Fruit fly (Drosophila melanogaster) whole organism, embryonic: ENCODE results near the gene Rgl.

Experiments used
- CG10209 ChIP-seq: fragments of 200-800 bp; sonication (Bioruptor generic); optimal IDR thresholded peaks from 3 replicates; lab custom pipeline; 2017; ENCODE audit warnings: missing biosample characterization, mild to moderate bottlenecking, missing genetic modification characterization, missing genetic modification reagents
- CG10543 ChIP-seq: fragments of 200-800 bp; sonication (Bioruptor generic); optimal IDR thresholded peaks from 3 replicates; lab custom pipeline; 2017; ENCODE audit warnings: missing biosample characterization, mild to moderate bottlenecking, missing genetic modification characterization, moderate library complexity
- CG12071 ChIP-seq: fragments of 200-800 bp; sonication (Bioruptor generic); optimal IDR thresholded peaks from 3 replicates; lab custom pipeline; 2018; ENCODE audit warnings: missing biosample characterization, mild to moderate bottlenecking, missing genetic modification characterization
- CG12744 ChIP-seq: fragments of 200-800 bp; sonication (Bioruptor generic); optimal IDR thresholded peaks from 2 replicates; lab custom pipeline; 2016; ENCODE audit warnings: missing biosample characterization, missing genetic modification characterization
- CG12769 ChIP-seq: fragments of 200-800 bp; sonication (Bioruptor generic); optimal IDR thresholded peaks from 2 replicates; lab custom pipeline; 2019; ENCODE audit warnings: missing biosample characterization, mild to moderate bottlenecking, missing genetic modification characterization, moderate library complexity
- CG12942 ChIP-seq: fragments of 200-800 bp; sonication (Bioruptor generic); optimal IDR thresholded peaks from 3 replicates; lab custom pipeline; 2016; ENCODE audit warnings: missing biosample characterization, missing genetic modification characterization
- CG13775 ChIP-seq: fragments of 200-800 bp; sonication (Bioruptor generic); optimal IDR thresholded peaks from 3 replicates; lab custom pipeline; 2017; ENCODE audit warnings: missing biosample characterization, mild to moderate bottlenecking, missing genetic modification characterization
- CG14710 ChIP-seq: fragments of 200-800 bp; sonication (Bioruptor generic); optimal IDR thresholded peaks from 3 replicates; lab custom pipeline; 2019; ENCODE audit warnings: missing biosample characterization, mild to moderate bottlenecking, missing genetic modification characterization, moderate library complexity
- CG15601 ChIP-seq: fragments of 200-800 bp; sonication (Bioruptor generic); optimal IDR thresholded peaks from 3 replicates; lab custom pipeline; 2019; ENCODE audit warnings: missing biosample characterization, mild to moderate bottlenecking, missing genetic modification characterization, moderate library complexity
- CG1602 ChIP-seq: fragments of 200-800 bp; sonication (Bioruptor generic); optimal IDR thresholded peaks from 3 replicates; lab custom pipeline; 2016; ENCODE audit warnings: missing biosample characterization, missing genetic modification characterization
- CG17361 ChIP-seq: fragments of 200-800 bp; sonication (Bioruptor generic); IDR thresholded peaks from 3 replicates; pipeline ENCODE4 v1.3.6; 2022; ENCODE audit warnings: missing biosample characterization, missing genetic modification characterization
- CG18262 ChIP-seq: fragments of 200-800 bp; optimal IDR thresholded peaks from 3 replicates; lab custom pipeline; 2019; ENCODE audit warnings: missing biosample characterization, mild to moderate bottlenecking, missing genetic modification characterization, moderate library complexity
- CG30431 ChIP-seq: fragments of 200-800 bp; sonication (Bioruptor generic); optimal IDR thresholded peaks from 2 replicates; lab custom pipeline; 2017; ENCODE audit warnings: missing biosample characterization, missing genetic modification characterization
- CG32767 ChIP-seq: fragments of 200-800 bp; sonication (Bioruptor generic); IDR thresholded peaks from 2 replicates; pipeline ENCODE4 v1.3.6; 2022; ENCODE audit warnings: missing biosample characterization, missing genetic modification characterization
- CG43689 ChIP-seq: fragments of 200-800 bp; sonication (Bioruptor generic); IDR thresholded peaks from 2 replicates; pipeline ENCODE4 v1.3.6; 2022; ENCODE audit warnings: missing biosample characterization, missing genetic modification characterization
- CG6654 ChIP-seq: fragments of 200-800 bp; sonication (Bioruptor generic); optimal IDR thresholded peaks from 2 replicates; lab custom pipeline; 2017; ENCODE audit warnings: missing biosample characterization, mild to moderate bottlenecking, missing genetic modification characterization
- CG6683 ChIP-seq: fragments of 200-800 bp; sonication (Bioruptor generic); optimal IDR thresholded peaks from 2 replicates; lab custom pipeline; 2017; ENCODE audit warnings: missing biosample characterization, mild to moderate bottlenecking, missing genetic modification characterization, missing genetic modification reagents
- CG6813 ChIP-seq: fragments of 200-800 bp; sonication (Bioruptor generic); optimal IDR thresholded peaks from 2 replicates; lab custom pipeline; 2017; ENCODE audit warnings: missing biosample characterization, missing genetic modification characterization, mild to moderate bottlenecking, moderate library complexity, missing genetic modification reagents
- CG7357 ChIP-seq: fragments of 200-800 bp; sonication (Bioruptor generic); IDR thresholded peaks from 3 replicates; pipeline ENCODE4 v1.3.6; 2022; ENCODE audit warnings: missing biosample characterization, missing genetic modification characterization
- CG8924 ChIP-seq: fragments of 200-800 bp; optimal IDR thresholded peaks from 3 replicates; lab custom pipeline; 2019; ENCODE audit warnings: missing biosample characterization, mild to moderate bottlenecking, missing genetic modification characterization, moderate library complexity
- CG9727 ChIP-seq: fragments of 200-800 bp; sonication (Bioruptor generic); optimal IDR thresholded peaks from 3 replicates; lab custom pipeline; 2017; ENCODE audit warnings: missing biosample characterization, mild to moderate bottlenecking, missing genetic modification characterization
- Dek ChIP-seq: fragments of 200-800 bp; sonication (Bioruptor generic); optimal IDR thresholded peaks from 3 replicates; lab custom pipeline; 2019; ENCODE audit warnings: missing biosample characterization, mild to moderate bottlenecking, missing genetic modification characterization, moderate library complexity
- Fer2 ChIP-seq: fragments of 200-800 bp; sonication (Bioruptor generic); optimal IDR thresholded peaks from 2 replicates; lab custom pipeline; 2018; ENCODE audit warnings: missing biosample characterization, mild to moderate bottlenecking, missing genetic modification characterization, moderate library complexity
- Gug ChIP-seq: fragments of 200-800 bp; sonication (Bioruptor generic); IDR thresholded peaks from 4 replicates; pipeline ENCODE4 v1.3.6; 2022; ENCODE audit warnings: missing biosample characterization, missing genetic modification characterization
- Jarid2 ChIP-seq: fragments of 200-800 bp; sonication (Bioruptor generic); optimal IDR thresholded peaks from 3 replicates; lab custom pipeline; 2017; ENCODE audit warnings: mild to moderate bottlenecking, missing biosample characterization, missing genetic modification reagents, missing genetic modification characterization
- Pdp1 ChIP-seq, 2 experiments: fragments of 200-800 bp; sonication (Bioruptor generic); optimal IDR thresholded peaks; 3 replicates each; lab custom pipeline; 2016; ENCODE audit warnings: missing biosample characterization in 2 of 2, missing genetic modification characterization in 2 of 2, mild to moderate bottlenecking in 1 of 2, moderate library complexity in 1 of 2
- Rfx ChIP-seq: fragments of 200-800 bp; sonication (Bioruptor generic); IDR thresholded peaks from 2 replicates; pipeline ENCODE4 v1.3.6; 2022; ENCODE audit warnings: missing biosample characterization, missing genetic modification characterization
- Ssrp ChIP-seq: fragments of 200-800 bp; sonication (Bioruptor generic); optimal IDR thresholded peaks from 2 replicates; lab custom pipeline; 2018; ENCODE audit warnings: missing biosample characterization, mild to moderate bottlenecking, missing genetic modification characterization, moderate library complexity
- bcd ChIP-seq: fragments of 200-800 bp; sonication (Bioruptor generic); optimal IDR thresholded peaks from 2 replicates; lab custom pipeline; 2017; ENCODE audit warnings: missing biosample characterization, mild to moderate bottlenecking, missing genetic modification characterization
- bigmax ChIP-seq: fragments of 200-800 bp; sonication (Bioruptor generic); optimal IDR thresholded peaks from 2 replicates; lab custom pipeline; 2018; ENCODE audit warnings: missing biosample characterization, mild to moderate bottlenecking, missing genetic modification characterization
- dpn ChIP-seq, 2 experiments: fragments of 200-800 bp; sonication (Bioruptor generic); optimal IDR thresholded peaks; 3 replicates each; lab custom pipeline; 2016; ENCODE audit warnings: missing biosample characterization in 2 of 2, missing genetic modification characterization in 2 of 2
- dysf ChIP-seq: fragments of 200-800 bp; sonication (Bioruptor generic); IDR thresholded peaks from 3 replicates; pipeline ENCODE4 v1.3.6; 2022; ENCODE audit warnings: missing biosample characterization, missing genetic modification characterization
- ems ChIP-seq: fragments of 200-800 bp; sonication (Bioruptor generic); optimal IDR thresholded peaks from 3 replicates; lab custom pipeline; 2016; ENCODE audit warnings: missing biosample characterization, missing genetic modification characterization
- esg ChIP-seq: fragments of 200-800 bp; sonication (Bioruptor generic); conservative IDR thresholded peaks from 2 replicates; pipeline ENCODE4 v1.3.6; 2022; ENCODE audit warnings: missing biosample characterization, missing genetic modification characterization
- eve ChIP-seq, 2 experiments: fragments of >200 bp; optimal IDR thresholded peaks; 2 replicates each; lab custom pipeline; 2017; ENCODE audit warnings: missing biosample characterization in 2 of 2, missing genetic modification characterization in 2 of 2
- exex ChIP-seq: fragments of 200-800 bp; sonication (Bioruptor generic); optimal IDR thresholded peaks from 4 replicates; lab custom pipeline; 2018; ENCODE audit warnings: missing biosample characterization, mild to moderate bottlenecking, missing genetic modification characterization, moderate library complexity
- fd3F ChIP-seq: fragments of 200-800 bp; sonication (Bioruptor generic); optimal IDR thresholded peaks from 2 replicates; lab custom pipeline; 2018; ENCODE audit warnings: missing biosample characterization, mild to moderate bottlenecking, missing genetic modification characterization, moderate library complexity
- fd96Cb ChIP-seq: fragments of 200-800 bp; sonication (Bioruptor generic); optimal IDR thresholded peaks from 2 replicates; lab custom pipeline; 2018; ENCODE audit warnings: missing biosample characterization, mild to moderate bottlenecking, missing genetic modification characterization, moderate library complexity
- gem ChIP-seq: fragments of 200-800 bp; sonication (Bioruptor generic); optimal IDR thresholded peaks from 2 replicates; lab custom pipeline; 2019; ENCODE audit warnings: missing biosample characterization, mild to moderate bottlenecking, missing genetic modification characterization, moderate library complexity
- jigr1 ChIP-seq: fragments of 200-800 bp; sonication (Bioruptor generic); IDR thresholded peaks from 3 replicates; pipeline ENCODE4 v1.3.6; 2022; ENCODE audit warnings: missing biosample characterization, missing genetic modification characterization
- nmo ChIP-seq: fragments of 200-800 bp; sonication (Bioruptor generic); optimal IDR thresholded peaks from 2 replicates; lab custom pipeline; 2018; ENCODE audit warnings: missing biosample characterization, mild to moderate bottlenecking, missing genetic modification characterization, moderate library complexity
- onecut ChIP-seq: fragments of 200-800 bp; sonication (Bioruptor generic); IDR thresholded peaks from 2 replicates; pipeline ENCODE4 v1.3.6; 2022; ENCODE audit warnings: missing biosample characterization, missing genetic modification characterization
- phol ChIP-seq: fragments of 200-800 bp; sonication (Bioruptor generic); optimal IDR thresholded peaks from 3 replicates; lab custom pipeline; 2018; ENCODE audit warnings: missing biosample characterization, mild to moderate bottlenecking, missing genetic modification characterization, moderate library complexity
- scrt ChIP-seq: fragments of 200-800 bp; sonication (Bioruptor generic); optimal IDR thresholded peaks from 2 replicates; lab custom pipeline; 2018; ENCODE audit warnings: missing biosample characterization, mild to moderate bottlenecking, missing genetic modification characterization, moderate library complexity
- seq ChIP-seq: fragments of 200-800 bp; sonication (Bioruptor generic); IDR thresholded peaks from 2 replicates; pipeline ENCODE4 v1.3.6; 2022; ENCODE audit warnings: missing biosample characterization, missing genetic modification characterization
- stc ChIP-seq: fragments of 200-800 bp; sonication (Bioruptor generic); IDR thresholded peaks from 2 replicates; pipeline ENCODE4 v1.3.6; 2022; ENCODE audit warnings: missing biosample characterization, missing genetic modification characterization
- unc-4 ChIP-seq: fragments of 200-800 bp; sonication (Bioruptor generic); IDR thresholded peaks from 2 replicates; pipeline ENCODE4 v1.3.6; 2022; ENCODE audit warnings: missing biosample characterization, missing genetic modification characterization; ENCODE audit not compliant: partially characterized antibody
- vvl ChIP-seq: fragments of 200-800 bp; sonication (Bioruptor generic); IDR thresholded peaks from 2 replicates; pipeline ENCODE4 v1.3.6; 2022; ENCODE audit warnings: missing biosample characterization, missing genetic modification characterization
- zf30C ChIP-seq: fragments of 200-800 bp; sonication (Bioruptor generic); optimal IDR thresholded peaks from 3 replicates; lab custom pipeline; 2018; ENCODE audit warnings: missing biosample characterization, mild to moderate bottlenecking, missing genetic modification characterization

Rgl gene

DNA sequence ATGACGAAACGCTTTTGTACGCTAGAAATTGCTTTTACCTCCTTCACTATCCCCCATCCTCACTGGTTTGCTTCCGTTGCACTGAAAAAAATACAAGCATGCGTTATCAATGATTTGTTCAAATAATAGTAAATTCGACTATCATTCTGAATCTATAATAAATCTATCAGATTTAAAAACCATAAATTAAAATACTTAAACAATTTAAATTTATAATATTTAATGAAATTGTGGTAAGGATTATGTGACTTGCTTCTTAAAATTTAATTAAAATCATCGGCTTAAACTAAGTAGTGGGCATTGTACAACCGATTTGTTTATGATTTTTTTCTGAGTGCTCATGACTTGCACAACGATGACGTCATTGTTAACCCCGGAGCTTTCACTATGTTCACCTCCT, 19.6 kb downstream of the Rgl start (continued):
- TF ChIP-seq jigr1 (GFP tag; lab: Robert Waterston, UW): no peak
- TF ChIP-seq bigmax: no peak
- peak; percentile 32; the same call in 1 of the 3 replicates for TF ChIP-seq CG7357 (GFP tag; lab: Robert Waterston, UW)
- TF ChIP-seq esg (GFP tag; lab: Robert Waterston, UW): 0 out of 2 replicates have a peak, but pooled peaks have one; percentile 11
- TF ChIP-seq CG10543 (GFP tag; lab: Kevin White, UChicago): peak; percentile 36
- TF ChIP-seq CG18262 (tag; lab: Kevin White, UChicago): peak; percentile 58
- no peak for TF ChIP-seq ems (GFP tag; lab: Kevin White, UChicago)
- peak; percentile 81 for TF ChIP-seq CG8924 (tag; lab: Kevin White, UChicago)
- peak; percentile 58 for TF ChIP-seq CG15601 (tag; lab: Kevin White, UChicago)
- TF ChIP-seq exex (tag; lab: Kevin White, UChicago): peak; percentile 18
- TF ChIP-seq CG6813: peak; percentile 53
- no peak for TF ChIP-seq CG6654 (GFP tag; lab: Kevin White, UChicago)
- TF ChIP-seq Ssrp (tag; lab: Kevin White, UChicago): peak; percentile 53
- peak; percentile 72 for TF ChIP-seq CG6683 (GFP tag; lab: Kevin White, UChicago)
- TF ChIP-seq CG10209 (GFP tag; lab: Kevin White, UChicago): peak; percentile 48
- TF ChIP-seq Jarid2 (GFP tag; lab: Kevin White, UChicago): peak; percentile 22
- TF ChIP-seq CG17361 (GFP tag; lab: Robert Waterston, UW): peak; percentile 73; the same call in 2 of the 3 replicates
- no peak for TF ChIP-seq CG30431 (GFP tag; lab: Kevin White, UChicago)
- TF ChIP-seq unc-4 (GFP tag; lab: Robert Waterston, UW): no peak
- TF ChIP-seq CG1602 (GFP tag; lab: Kevin White, UChicago): peak; percentile 15
- TF ChIP-seq CG12071 (GFP tag; lab: Kevin White, UChicago): peak; percentile 16
- no peak for TF ChIP-seq CG12942 (GFP tag; lab: Kevin White, UChicago)
- peak; percentile 54 for TF ChIP-seq Fer2
- peak; percentile 78 for TF ChIP-seq scrt (GFP tag; lab: Kevin White, UChicago)
- peak; percentile 67 for TF ChIP-seq phol
- TF ChIP-seq Gug (GFP tag; lab: Robert Waterston, UW): 0 out of 4 replicates have a peak, but pooled peaks have one; percentile 1
- TF ChIP-seq dysf (GFP tag; lab: Robert Waterston, UW): peak; percentile 56; the same call in 2 of the 3 replicates
- peak; percentile 63 for TF ChIP-seq fd96Cb (tag; lab: Kevin White, UChicago)
- TF ChIP-seq Pdp1 (GFP tag; optimal IDR thresholded peaks at IDR 0.05; lab: Kevin White, UChicago): peak in 1 of 2 experiments; percentile 25
- peak; percentile 30; the same call in 1 of the 2 replicates for TF ChIP-seq CG32767 (GFP tag; lab: Robert Waterston, UW)
- TF ChIP-seq CG13775: peak; percentile 25
- TF ChIP-seq CG43689 (GFP tag; lab: Robert Waterston, UW): 0 out of 2 replicates have a peak, but pooled peaks have one; percentile 27
- peak; percentile 69 for TF ChIP-seq bcd
- peak; percentile 55 for TF ChIP-seq fd3F (GFP tag; lab: Kevin White, UChicago)
- TF ChIP-seq CG14710 (tag; lab: Kevin White, UChicago): peak; percentile 43
- TF ChIP-seq CG9727: peak; percentile 67
- peak; percentile 51; the same call in 1 of the 2 replicates for TF ChIP-seq vvl (GFP tag; lab: Robert Waterston, UW)
- TF ChIP-seq Dek (tag; lab: Kevin White, UChicago): peak; percentile 44
- TF ChIP-seq zf30C (GFP tag; lab: Kevin White, UChicago): peak; percentile 5
- peak; percentile 49 for TF ChIP-seq Rfx (GFP tag; lab: Robert Waterston, UW)
- TF ChIP-seq CG12769: peak; percentile 31
- TF ChIP-seq nmo (GFP tag; lab: Kevin White, UChicago): peak; percentile 26
- TF ChIP-seq dpn (GFP tag; optimal IDR thresholded peaks at IDR 0.05; lab: Kevin White, UChicago): peak in 1 of 2 experiments; percentile 49
- TF ChIP-seq CG12744: no peak
- TF ChIP-seq gem (tag; lab: Kevin White, UChicago): peak; percentile 77
- peak in 1 of 2 experiments; percentile 33 for TF ChIP-seq eve (GFP tag; optimal IDR thresholded peaks at IDR 0.05; lab: Kevin White, UChicago)
- peak; percentile 50; the same call in 1 of the 2 replicates for TF ChIP-seq stc (GFP tag; lab: Robert Waterston, UW)
- peak; percentile 9; the same call in 1 of the 2 replicates for TF ChIP-seq seq (GFP tag; lab: Robert Waterston, UW)
- TF ChIP-seq onecut (GFP tag; lab: Robert Waterston, UW): peak; percentile 56; the same call in 1 of the 2 replicates
